Worm (Caenorhabditis elegans) whole organism, L4/young adult: ENCODE results near the gene msp-59.
"Not testable (repeated sequence)": the region's sequence is repeated elsewhere in the genome, so short reads cannot be mapped to it uniquely, and the experiment has no call there.

ENCODE experiments used
- dao-5 ChIP-seq: sonication (generic microtip); optimal IDR thresholded peaks from 2 replicates; lab custom pipeline; 2016; ENCODE audit warnings: missing genotype, missing genetic modification characterization, moderate library complexity, missing compliant biosample characterization
- him-1 ChIP-seq: sonication (generic microtip); optimal IDR thresholded peaks from 2 replicates; lab custom pipeline; 2016; ENCODE audit warnings: missing genotype, missing genetic modification reagents, missing genetic modification characterization, missing compliant biosample characterization

DNA sequence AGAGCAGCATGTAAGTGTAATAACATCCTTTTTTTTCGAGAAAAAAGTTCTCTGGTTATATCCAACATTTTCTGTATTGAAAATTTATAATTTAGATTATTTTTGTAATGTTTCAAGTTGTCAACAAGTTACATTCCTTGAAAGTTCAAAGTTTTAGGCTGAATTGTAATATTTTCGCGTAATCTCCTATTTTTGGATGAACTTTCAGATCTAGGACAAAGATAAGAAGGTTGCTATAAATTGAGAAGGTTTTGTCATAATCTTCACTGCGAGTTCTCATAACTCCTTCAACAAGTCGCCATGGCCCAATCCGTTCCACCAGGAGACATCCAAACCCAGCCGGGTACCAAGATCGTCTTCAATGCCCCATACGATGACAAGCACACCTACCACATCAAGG is 3.3 kb upstream of the msp-59 start, which contains the start of gene msp-65:
- TF ChIP-seq him-1, dao-5 (tag; lab: Kevin White, UChicago): not testable (repeated sequence)
